Worm (Caenorhabditis elegans): ENCODE results near the gene ftt-2.

DNA sequence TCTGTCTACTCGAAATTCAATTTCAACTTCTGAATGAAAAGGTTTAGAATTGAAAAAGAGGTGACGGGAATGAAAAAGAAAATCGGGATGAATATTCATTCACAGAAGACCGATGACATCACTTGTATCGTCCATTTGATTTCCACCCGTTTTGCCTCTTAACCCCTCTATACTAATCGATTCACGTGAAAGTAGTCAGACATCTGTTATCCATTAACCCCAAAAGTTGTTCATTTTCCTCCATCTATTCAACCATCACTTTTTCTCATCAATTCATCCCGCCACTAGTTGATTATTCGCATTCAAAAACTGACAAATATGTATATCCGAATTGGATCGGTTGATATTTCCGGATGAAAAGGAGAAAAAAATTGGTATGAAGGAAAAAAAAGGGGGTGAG, 12.7 kb downstream of the ftt-2 start:
- TF ChIP-seq lir-3 (tag; optimal IDR thresholded peaks at IDR 0.05; ENCODE audit: poor library complexity) (no peak), lin-39 (tag; optimal IDR thresholded peaks at IDR 0.05) (no peak), snpc-4 (tag; optimal IDR thresholded peaks at IDR 0.05) (no peak), blmp-1 (tag; optimal IDR thresholded peaks at IDR 0.05) (no peak), pqm-1 (tag; optimal IDR thresholded peaks at IDR 0.05) (no peak), nhr-28 (tag; optimal IDR thresholded peaks at IDR 0.05) (no peak), ama-1 (optimal IDR thresholded peaks at IDR 0.05) (no peak), lin-15B (tag; optimal IDR thresholded peaks at IDR 0.05) (no peak)
